Fruit fly (Drosophila melanogaster) whole organism, embryonic: ENCODE results near the gene CG33268.

Source experiments
- B-H1 ChIP-seq: fragments of 200-800 bp; sonication (Bioruptor generic); IDR thresholded peaks from 3 replicates; pipeline ENCODE4 v1.3.6; 2022; ENCODE audit warnings: missing biosample characterization, missing genetic modification characterization
- C15 ChIP-seq: fragments of 200-800 bp; sonication (Bioruptor generic); IDR thresholded peaks from 3 replicates; pipeline ENCODE4 v1.3.6; 2022; ENCODE audit warnings: missing biosample characterization, missing genetic modification characterization
- CG11695 ChIP-seq: fragments of 200-800 bp; sonication (Bioruptor generic); IDR thresholded peaks from 3 replicates; pipeline ENCODE4 v1.3.6; 2022; ENCODE audit warnings: missing biosample characterization, missing genetic modification characterization
- CG11696 ChIP-seq: fragments of 200-800 bp; sonication (Bioruptor generic); IDR thresholded peaks from 2 replicates; pipeline ENCODE4 v1.3.6; 2022; ENCODE audit warnings: missing biosample characterization, missing genetic modification characterization
- CG13287 ChIP-seq: fragments of 200-800 bp; sonication (Bioruptor generic); IDR thresholded peaks from 2 replicates; pipeline ENCODE4 v1.3.6; 2022; ENCODE audit warnings: missing biosample characterization, missing genetic modification characterization; ENCODE audit not compliant: partially characterized antibody
- CG14441 ChIP-seq: fragments of 200-800 bp; sonication (Bioruptor generic); IDR thresholded peaks from 2 replicates; pipeline ENCODE4 v1.3.6; 2022; ENCODE audit warnings: missing biosample characterization, missing genetic modification characterization
- CG14965 ChIP-seq: fragments of 200-800 bp; sonication (Bioruptor generic); optimal IDR thresholded peaks from 2 replicates; lab custom pipeline; 2016; ENCODE audit warnings: missing biosample characterization, missing genetic modification characterization, borderline replicate concordance
- CG18011 ChIP-seq: fragments of 200-800 bp; sonication (Bioruptor generic); optimal IDR thresholded peaks from 2 replicates; lab custom pipeline; 2017; ENCODE audit warnings: missing biosample characterization, missing genetic modification characterization, mild to moderate bottlenecking, moderate library complexity, missing genotype
- CG1832 ChIP-seq: fragments of 200-800 bp; sonication (Bioruptor generic); optimal IDR thresholded peaks from 2 replicates; lab custom pipeline; 2017; ENCODE audit warnings: missing biosample characterization, mild to moderate bottlenecking, missing genetic modification characterization, inconsistent platforms
- CG18599 ChIP-seq: fragments of 200-800 bp; sonication (Bioruptor generic); optimal IDR thresholded peaks from 3 replicates; lab custom pipeline; 2017; ENCODE audit warnings: missing biosample characterization, missing genetic modification characterization, mild to moderate bottlenecking, moderate library complexity, missing genetic modification reagents
- CG2202 ChIP-seq: fragments of 200-800 bp; sonication (Bioruptor generic); optimal IDR thresholded peaks from 2 replicates; lab custom pipeline; 2018; ENCODE audit warnings: missing biosample characterization, mild to moderate bottlenecking, missing genetic modification characterization
- CG33557 ChIP-seq: fragments of 200-800 bp; sonication (Bioruptor generic); optimal IDR thresholded peaks from 2 replicates; lab custom pipeline; 2019; ENCODE audit warnings: missing biosample characterization, mild to moderate bottlenecking, missing genetic modification characterization, moderate library complexity
- CG34376 ChIP-seq: fragments of 200-800 bp; sonication (Bioruptor generic); optimal IDR thresholded peaks from 2 replicates; lab custom pipeline; 2018; ENCODE audit warnings: missing biosample characterization, mild to moderate bottlenecking, missing genetic modification characterization
- CG3847 ChIP-seq: fragments of 200-800 bp; sonication (Bioruptor generic); IDR thresholded peaks from 2 replicates; pipeline ENCODE4 v1.3.6; 2022; ENCODE audit warnings: missing biosample characterization, missing genetic modification characterization
- CG42726 ChIP-seq: fragments of 200-800 bp; sonication (Bioruptor generic); IDR thresholded peaks from 2 replicates; pipeline ENCODE4 v1.3.6; 2022; ENCODE audit warnings: missing biosample characterization, missing genetic modification characterization; ENCODE audit not compliant: partially characterized antibody
- CG7556 ChIP-seq: fragments of 200-800 bp; sonication (Bioruptor generic); optimal IDR thresholded peaks from 2 replicates; lab custom pipeline; 2017; ENCODE audit warnings: missing biosample characterization, mild to moderate bottlenecking, missing genetic modification characterization
- CG8944 ChIP-seq: fragments of 200-800 bp; sonication (Bioruptor generic); optimal IDR thresholded peaks from 3 replicates; lab custom pipeline; 2016; ENCODE audit warnings: missing biosample characterization, missing genetic modification characterization
- CrebB ChIP-seq: fragments of 200-800 bp; sonication (Bioruptor generic); optimal IDR thresholded peaks from 3 replicates; lab custom pipeline; 2018; ENCODE audit warnings: missing biosample characterization, mild to moderate bottlenecking, missing genetic modification characterization
- Ets65A ChIP-seq: fragments of 200-800 bp; sonication (Bioruptor generic); peaks from one replicate; lab custom pipeline; 2016; ENCODE audit warnings: missing biosample characterization, missing genetic modification characterization
- GATAe ChIP-seq: fragments of 200-800 bp; sonication (Bioruptor generic); conservative IDR thresholded peaks from 2 replicates; pipeline ENCODE4 v1.3.6; 2022; ENCODE audit warnings: missing biosample characterization, missing genetic modification characterization
- Gug ChIP-seq: fragments of 200-800 bp; sonication (Bioruptor generic); IDR thresholded peaks from 4 replicates; pipeline ENCODE4 v1.3.6; 2022; ENCODE audit warnings: missing biosample characterization, missing genetic modification characterization
- HLH3B ChIP-seq: fragments of 200-800 bp; sonication (Bioruptor generic); IDR thresholded peaks from 2 replicates; pipeline ENCODE4 v1.3.6; 2022; ENCODE audit warnings: missing biosample characterization, missing genetic modification characterization
- Hmr ChIP-seq: fragments of 200-800 bp; sonication (Bioruptor generic); optimal IDR thresholded peaks from 3 replicates; lab custom pipeline; 2017; ENCODE audit warnings: mild to moderate bottlenecking, missing biosample characterization, missing genetic modification reagents, missing genetic modification characterization
- Hr3 ChIP-seq: fragments of 200-800 bp; sonication (Bioruptor generic); optimal IDR thresholded peaks from 3 replicates; lab custom pipeline; 2016; ENCODE audit warnings: missing biosample characterization, missing genetic modification characterization
- Hr78 ChIP-seq, 2 experiments: fragments of 200-800 bp in 1 of 2; fragments of >200 bp in 1 of 2; sonication (Bioruptor generic) in 1 of 2; optimal IDR thresholded peaks; 2 replicates each; lab custom pipeline; 2017 to 2019; ENCODE audit warnings: missing biosample characterization in 2 of 2, missing genetic modification characterization in 2 of 2, mild to moderate bottlenecking in 1 of 2, moderate library complexity in 1 of 2
- Kr ChIP-seq: fragments of 200-800 bp; sonication (Bioruptor generic); optimal IDR thresholded peaks from 2 replicates; lab custom pipeline; 2017; ENCODE audit warnings: missing biosample characterization, mild to moderate bottlenecking, missing genetic modification characterization
- Lpt ChIP-seq: fragments of >200 bp; optimal IDR thresholded peaks from 2 replicates; lab custom pipeline; 2018; ENCODE audit warnings: missing biosample characterization, missing genetic modification characterization
- Scr ChIP-seq: fragments of 200-800 bp; sonication (Bioruptor generic); IDR thresholded peaks from 2 replicates; pipeline ENCODE4 v1.3.6; 2022; ENCODE audit warnings: missing biosample characterization, missing genetic modification characterization; ENCODE audit not compliant: partially characterized antibody
- Side ChIP-seq: fragments of 200-800 bp; sonication (Bioruptor generic); optimal IDR thresholded peaks from 2 replicates; lab custom pipeline; 2016; ENCODE audit warnings: missing biosample characterization, missing genetic modification characterization
- Usf ChIP-seq: fragments of 200-800 bp; sonication (Bioruptor generic); optimal IDR thresholded peaks from 2 replicates; lab custom pipeline; 2017; ENCODE audit warnings: missing genotype, missing biosample characterization, missing genetic modification characterization
- abd-A ChIP-seq: fragments of 200-800 bp; sonication (Bioruptor generic); optimal IDR thresholded peaks from 3 replicates; lab custom pipeline; 2019; ENCODE audit warnings: missing biosample characterization, mild to moderate bottlenecking, missing genetic modification characterization, moderate library complexity
- az2 ChIP-seq: fragments of 200-800 bp; sonication (Bioruptor generic); optimal IDR thresholded peaks from 3 replicates; lab custom pipeline; 2016; ENCODE audit warnings: missing biosample characterization, missing genetic modification characterization
- ci ChIP-seq: fragments of 200-800 bp; sonication (Bioruptor generic); IDR thresholded peaks from 3 replicates; pipeline ENCODE4 v1.3.6; 2022; ENCODE audit warnings: missing biosample characterization, missing genetic modification characterization
- dimm ChIP-seq: fragments of 200-800 bp; sonication (Bioruptor generic); IDR thresholded peaks from 2 replicates; pipeline ENCODE4 v1.3.6; 2022; ENCODE audit warnings: missing biosample characterization, missing genetic modification characterization
- dm ChIP-seq: fragments of 200-800 bp; sonication (Bioruptor generic); optimal IDR thresholded peaks from 3 replicates; lab custom pipeline; 2016; ENCODE audit warnings: missing biosample characterization, missing genetic modification characterization
- gro ChIP-seq: fragments of 200-800 bp; sonication (Bioruptor generic); optimal IDR thresholded peaks from 2 replicates; lab custom pipeline; 2016; ENCODE audit warnings: missing biosample characterization, missing genetic modification characterization
- klu ChIP-seq: fragments of 200-800 bp; sonication (Bioruptor generic); IDR thresholded peaks from 2 replicates; pipeline ENCODE4 v1.3.6; 2022; ENCODE audit warnings: missing biosample characterization, missing genetic modification characterization
- lmd ChIP-seq: fragments of 200-800 bp; sonication (Bioruptor generic); IDR thresholded peaks from 2 replicates; pipeline ENCODE4 v1.3.6; 2022; ENCODE audit warnings: missing biosample characterization, missing genetic modification characterization
- pnt ChIP-seq: fragments of 200-800 bp; sonication (Bioruptor generic); optimal IDR thresholded peaks from 3 replicates; lab custom pipeline; 2016; ENCODE audit warnings: missing biosample characterization, missing genetic modification characterization
- rib ChIP-seq: fragments of 200-800 bp; sonication (Bioruptor generic); IDR thresholded peaks from 2 replicates; pipeline ENCODE4 v1.3.6; 2022; ENCODE audit warnings: missing biosample characterization, missing genetic modification characterization
- sc ChIP-seq, 3 experiments: fragments of >200 bp in 2 of 3; fragments of 200-800 bp in 1 of 3; sonication (Bioruptor generic) in 1 of 3; optimal IDR thresholded peaks; 2 replicates in 2 of 3; 3 replicates in 1 of 3; lab custom pipeline; 2017; ENCODE audit warnings: mild to moderate bottlenecking in 1 of 3, missing biosample characterization in 1 of 3, missing genetic modification characterization in 1 of 3, missing genetic modification reagents in 1 of 3
- sens ChIP-seq: fragments of 200-800 bp; sonication (Bioruptor generic); peaks from one replicate; lab custom pipeline; 2016; ENCODE audit warnings: missing biosample characterization, missing genetic modification characterization
- tap ChIP-seq: fragments of 200-800 bp; optimal IDR thresholded peaks from 3 replicates; lab custom pipeline; 2019; ENCODE audit warnings: missing biosample characterization, mild to moderate bottlenecking, missing genetic modification characterization, moderate library complexity
- ttk ChIP-seq: fragments of 200-800 bp; sonication (Bioruptor generic); IDR thresholded peaks from 2 replicates; pipeline ENCODE4 v2.1.2; 2022; ENCODE audit warnings: missing biosample characterization, missing genetic modification characterization
- usp ChIP-seq: fragments of >200 bp; optimal IDR thresholded peaks from 2 replicates; lab custom pipeline; 2017; ENCODE audit warnings: missing biosample characterization, missing genetic modification characterization
- zf30C ChIP-seq: fragments of 200-800 bp; sonication (Bioruptor generic); optimal IDR thresholded peaks from 3 replicates; lab custom pipeline; 2018; ENCODE audit warnings: missing biosample characterization, mild to moderate bottlenecking, missing genetic modification characterization

The CG33268 gene

dm6 chr3L:11563972-11564533 is 27.0 kb downstream of the CG33268 start, which contains the start of the genes CG46412 and CG33267:
Gene CG46412, minus strand, starts transcription at chr3L:11564072.
Gene CG33267, plus strand, starts transcription at chr3L:11564483.
- peak; percentile 30 for TF ChIP-seq sens (GFP tag; lab: Kevin White, UChicago)
- no peak for TF ChIP-seq CrebB (tag; lab: Kevin White, UChicago)
- TF ChIP-seq, all 482 proteins: peak for 1

- TF ChIP-seq Hmr (GFP tag; lab: Kevin White, UChicago) (peak; percentile 88), Hr78 (GFP tag; optimal IDR thresholded peaks at IDR 0.05; lab: Kevin White, UChicago) (peak in 1 of 2 experiments; percentile 40), dimm (GFP tag; lab: Robert Waterston, UW) (peak; percentile 61), CG11696 (GFP tag; lab: Robert Waterston, UW) (peak; percentile 52; the same call in 1 of the 2 replicates), tap (tag; lab: Kevin White, UChicago) (peak; percentile 91), usp (GFP tag; lab: Kevin White, UChicago) (no peak), CG34376 (GFP tag; lab: Kevin White, UChicago) (peak; percentile 87), Hr3 (GFP tag; lab: Kevin White, UChicago) (peak; percentile 92), klu (GFP tag; lab: Robert Waterston, UW) (peak; percentile 80), CG18599 (GFP tag; lab: Kevin White, UChicago) (peak; percentile 87), sc (optimal IDR thresholded peaks at IDR 0.05; lab: Kevin White, UChicago) (no peak), sc (GFP tag; optimal IDR thresholded peaks at IDR 0.05; lab: Kevin White, UChicago) (peak; percentile 65), HLH3B (GFP tag; lab: Robert Waterston, UW) (peak; percentile 91), CG33557 (peak; percentile 71), Usf (GFP tag; lab: Kevin White, UChicago) (peak; percentile 48), Kr (no peak), CG8944 (GFP tag; lab: Kevin White, UChicago) (peak; percentile 64), CG14441 (GFP tag; lab: Robert Waterston, UW) (peak; percentile 88), Lpt (GFP tag; lab: Kevin White, UChicago) (no peak), pnt (GFP tag; lab: Kevin White, UChicago) (peak; percentile 37), zf30C (no peak), gro (GFP tag; lab: Kevin White, UChicago) (peak; percentile 80), dm (GFP tag; lab: Kevin White, UChicago) (peak; percentile 67), CG14965 (GFP tag; lab: Kevin White, UChicago) (peak; percentile 9), CG1832 (GFP tag; lab: Kevin White, UChicago) (no peak), rib (GFP tag; lab: Robert Waterston, UW) (peak; percentile 87), abd-A (peak; percentile 75), Gug (GFP tag; lab: Robert Waterston, UW) (peak; percentile 87; the same call in 3 of the 4 replicates), C15 (GFP tag; lab: Robert Waterston, UW) (peak; percentile 27; the same call in 1 of the 3 replicates), CG42726 (no peak; the same call in 1 of the 2 replicates), GATAe (GFP tag; lab: Robert Waterston, UW) (peak; percentile 64), ci (GFP tag; lab: Robert Waterston, UW) (peak; percentile 88), Scr (GFP tag; lab: Robert Waterston, UW) (peak; percentile 86), az2 (peak; percentile 92), Ets65A (GFP tag; lab: Kevin White, UChicago) (peak; percentile 95), Side (GFP tag; lab: Kevin White, UChicago) (peak; percentile 64), CG7556 (GFP tag; lab: Kevin White, UChicago) (peak; percentile 85), CG2202 (tag; lab: Kevin White, UChicago) (peak; percentile 84), CG11695 (GFP tag; lab: Robert Waterston, UW) (peak; percentile 91), CG3847 (GFP tag; lab: Robert Waterston, UW) (peak; percentile 89), lmd (peak; percentile 87), ttk (peak; percentile 88), B-H1 (GFP tag; lab: Robert Waterston, UW) (peak; percentile 85), CG18011 (GFP tag; lab: Kevin White, UChicago) (peak; percentile 81), CG13287 (GFP tag; lab: Robert Waterston, UW) (peak; percentile 92)
These were observed 28.9 kb downstream of the CG33268 start, which contains the start of the genes CG7394 and Mob2 for dm6 chr3L:11561946-11562760. Gene CG7394, plus strand, starts transcription at chr3L:11561996. Gene Mob2, minus strand, starts transcription at chr3L:11562233.
